Worm (Caenorhabditis elegans) whole organism, L4 larva: ENCODE results near the gene osm-3.
A peak's percentile ranks its signal among the peaks of the same experiment; 100 is the strongest.

Experiments
- F10B5.3 ChIP-seq: sonication (generic microtip); optimal IDR thresholded peaks from 2 replicates; lab custom pipeline; 2016; ENCODE audit warnings: mild to moderate bottlenecking, missing genetic modification characterization, missing compliant biosample characterization
- F37D6.2 ChIP-seq: sonication (generic microtip); optimal IDR thresholded peaks from 2 replicates; lab custom pipeline; 2016; ENCODE audit warnings: mild to moderate bottlenecking, missing genetic modification characterization, missing compliant biosample characterization
- F49E8.2 ChIP-seq: sonication (generic microtip); optimal IDR thresholded peaks from 2 replicates; lab custom pipeline; 2016; ENCODE audit warnings: missing compliant biosample characterization, mild to moderate bottlenecking, missing genetic modification characterization, borderline replicate concordance
- Y105C5A.15 ChIP-seq: fragments of 200-800 bp; sonication (Bioruptor generic); IDR thresholded peaks from 2 replicates; pipeline ENCODE4 v1.3.6; 2022; ENCODE audit warnings: missing genetic modification characterization, missing compliant biosample characterization
- Y75B8A.6 ChIP-seq: fragments of 200-800 bp; sonication (Bioruptor generic); IDR thresholded peaks from 2 replicates; pipeline ENCODE4 v1.3.6; 2022; ENCODE audit warnings: missing genetic modification reagents, missing genetic modification characterization, missing compliant biosample characterization
- aha-1 ChIP-seq: fragments of 150-350 bp; peaks from one replicate; lab custom pipeline; 2014; ENCODE audit warnings: missing biosample characterization, missing genetic modification characterization
- aly-2 ChIP-seq: sonication (generic microtip); optimal IDR thresholded peaks from 2 replicates; lab custom pipeline; 2018; ENCODE audit warnings: missing biosample characterization, missing genetic modification characterization
- attf-4 ChIP-seq: sonication (generic microtip); optimal IDR thresholded peaks from 3 replicates; lab custom pipeline; 2017; ENCODE audit warnings: missing biosample characterization, missing genetic modification characterization
- ceh-20 ChIP-seq: fragments of 200-800 bp; sonication (Bioruptor generic); IDR thresholded peaks from 2 replicates; pipeline ENCODE4 v1.3.6; 2022; ENCODE audit warnings: missing genetic modification reagents, missing genetic modification characterization, missing compliant biosample characterization
- ceh-62 ChIP-seq: sonication (generic microtip); optimal IDR thresholded peaks from 2 replicates; lab custom pipeline; 2017; ENCODE audit warnings: missing biosample characterization, missing genetic modification characterization
- ces-1 ChIP-seq: fragments of 150-350 bp; sonication (generic microtip); optimal IDR thresholded peaks from 4 replicates; lab custom pipeline; 2014; ENCODE audit warnings: missing biosample characterization, missing genetic modification reagents, missing genetic modification characterization
- cey-2 ChIP-seq: sonication (generic microtip); optimal IDR thresholded peaks from 3 replicates; lab custom pipeline; 2017; ENCODE audit warnings: missing genetic modification characterization, mild to moderate bottlenecking, missing compliant biosample characterization, antibody characterized with exemption, borderline replicate concordance; ENCODE audit not compliant: insufficient read depth
- daf-16 ChIP-seq, 3 experiments: sonication (generic microtip); optimal IDR thresholded peaks; 2 replicates each; lab custom pipeline; 2016 to 2017; ENCODE audit warnings: missing genetic modification characterization in 3 of 3, missing genetic modification reagents in 3 of 3, mild to moderate bottlenecking in 2 of 3, missing compliant biosample characterization in 2 of 3, missing biosample characterization in 1 of 3, moderate library complexity in 1 of 3
- daf-19 ChIP-seq: fragments of 200-800 bp; sonication (Bioruptor generic); conservative IDR thresholded peaks from 2 replicates; pipeline ENCODE4 v1.3.6; 2022; ENCODE audit warnings: missing genetic modification characterization, missing compliant biosample characterization
- daf-8 ChIP-seq: fragments of 200-800 bp; sonication (Bioruptor generic); IDR thresholded peaks from 2 replicates; pipeline ENCODE4 v1.3.6; 2022; ENCODE audit warnings: missing genetic modification characterization, missing compliant biosample characterization
- dmd-9 ChIP-seq: fragments of 200-800 bp; sonication (Bioruptor generic); IDR thresholded peaks from 2 replicates; pipeline ENCODE4 v1.3.6; 2022; ENCODE audit warnings: missing genetic modification reagents, missing genetic modification characterization, missing compliant biosample characterization
- dve-1 ChIP-seq: sonication (generic microtip); optimal IDR thresholded peaks from 2 replicates; lab custom pipeline; 2017; ENCODE audit warnings: antibody characterized with exemption, mild to moderate bottlenecking, missing genetic modification characterization, missing compliant biosample characterization; ENCODE audit not compliant: insufficient read depth
- fkh-10 ChIP-seq: fragments of 150-350 bp; optimal IDR thresholded peaks from 2 replicates; lab custom pipeline; 2014; ENCODE audit warnings: missing biosample characterization, missing genetic modification reagents, missing genetic modification characterization
- fos-1 ChIP-seq: fragments of 150-350 bp; optimal IDR thresholded peaks from 2 replicates; lab custom pipeline; 2014; ENCODE audit warnings: missing biosample characterization, missing genetic modification characterization
- hif-1 ChIP-seq, 2 experiments: sonication (generic microtip); optimal IDR thresholded peaks; 2 replicates each; lab custom pipeline; 2016 to 2017; ENCODE audit warnings: missing compliant biosample characterization in 2 of 2, missing genetic modification characterization in 2 of 2, missing genetic modification reagents in 2 of 2, missing genotype in 2 of 2, mild to moderate bottlenecking in 1 of 2
- hlh-30 ChIP-seq: sonication (generic microtip); optimal IDR thresholded peaks from 2 replicates; lab custom pipeline; 2017; ENCODE audit warnings: antibody characterized with exemption, mild to moderate bottlenecking, missing genetic modification characterization, missing compliant biosample characterization; ENCODE audit not compliant: insufficient read depth
- hmg-1.1 ChIP-seq: fragments of 200-800 bp; sonication (Bioruptor generic); IDR thresholded peaks from 2 replicates; pipeline ENCODE4 v1.3.6; 2022; ENCODE audit warnings: missing genetic modification reagents, missing genetic modification characterization, missing compliant biosample characterization
- jun-1 ChIP-seq: fragments of 150-350 bp; optimal IDR thresholded peaks from 2 replicates; lab custom pipeline; 2014; ENCODE audit warnings: missing biosample characterization, missing genetic modification reagents, missing genetic modification characterization
- lin-1 ChIP-seq: fragments of 200-800 bp; sonication (Bioruptor generic); IDR thresholded peaks from 2 replicates; pipeline ENCODE4 v1.3.6; 2022; ENCODE audit warnings: missing genetic modification reagents, missing genetic modification characterization, missing compliant biosample characterization
- lin-13 ChIP-seq: fragments of 150-350 bp; optimal IDR thresholded peaks from 2 replicates; lab custom pipeline; 2014; ENCODE audit warnings: missing biosample characterization, missing genetic modification reagents, missing genetic modification characterization
- lsy-2 ChIP-seq, 2 experiments: fragments of 150-350 bp in 1 of 2; sonication (generic microtip) in 1 of 2; optimal IDR thresholded peaks; 2 replicates each; lab custom pipeline; 2014 to 2017; ENCODE audit warnings: missing biosample characterization in 2 of 2, missing genetic modification characterization in 2 of 2
- madf-5 ChIP-seq, 2 experiments: fragments of 200-800 bp; sonication (Bioruptor generic); IDR thresholded peaks; 2 replicates each; pipeline ENCODE4 v1.3.6; 2022; ENCODE audit warnings: missing compliant biosample characterization in 2 of 2, missing genetic modification characterization in 2 of 2
- madf-9 ChIP-seq: fragments of 200-800 bp; sonication (Bioruptor generic); conservative IDR thresholded peaks from 2 replicates; pipeline ENCODE4 v1.3.6; 2022; ENCODE audit warnings: missing genetic modification reagents, missing genetic modification characterization, missing compliant biosample characterization
- mdl-1 ChIP-seq, 2 experiments: fragments of 150-350 bp in 1 of 2; sonication (generic microtip) in 1 of 2; optimal IDR thresholded peaks; 2 replicates each; lab custom pipeline; 2014 to 2017; ENCODE audit warnings: missing biosample characterization in 2 of 2, missing genetic modification characterization in 2 of 2
- nhr-102 ChIP-seq: sonication (generic microtip); optimal IDR thresholded peaks from 2 replicates; lab custom pipeline; 2016; ENCODE audit warnings: mild to moderate bottlenecking, missing genetic modification characterization, moderate library complexity, missing compliant biosample characterization
- nhr-111 ChIP-seq: fragments of 200-800 bp; sonication (Bioruptor generic); optimal IDR thresholded peaks from 2 replicates; lab custom pipeline; 2018; ENCODE audit warnings: mild to moderate bottlenecking, missing genetic modification characterization, missing compliant biosample characterization
- nhr-6 ChIP-seq: fragments of 150-350 bp; optimal IDR thresholded peaks from 2 replicates; lab custom pipeline; 2014; ENCODE audit warnings: missing biosample characterization, missing genetic modification characterization
- nhr-77 ChIP-seq: fragments of 150-350 bp; optimal IDR thresholded peaks from 2 replicates; lab custom pipeline; 2014; ENCODE audit warnings: missing biosample characterization, missing genetic modification characterization
- saeg-2 ChIP-seq: fragments of 200-800 bp; sonication (Bioruptor generic); IDR thresholded peaks from 2 replicates; pipeline ENCODE4 v1.3.6; 2022; ENCODE audit warnings: missing genetic modification reagents, missing genetic modification characterization, missing compliant biosample characterization
- sdz-12 ChIP-seq: fragments of 200-800 bp; sonication (Bioruptor generic); optimal IDR thresholded peaks from 2 replicates; lab custom pipeline; 2018; ENCODE audit warnings: mild to moderate bottlenecking, missing genetic modification characterization, missing compliant biosample characterization
- set-16 ChIP-seq: fragments of 200-800 bp; sonication (Bioruptor generic); IDR thresholded peaks from 2 replicates; pipeline ENCODE4 v1.3.6; 2022; ENCODE audit warnings: missing genetic modification reagents, missing genetic modification characterization, missing compliant biosample characterization
- skn-1 ChIP-seq: fragments of 150-350 bp; optimal IDR thresholded peaks from 2 replicates; lab custom pipeline; 2014; ENCODE audit warnings: missing biosample characterization, missing genetic modification characterization
- unc-39 ChIP-seq: sonication (generic microtip); optimal IDR thresholded peaks from 2 replicates; lab custom pipeline; 2017; ENCODE audit warnings: missing biosample characterization, missing genetic modification characterization
- unc-62 ChIP-seq, 3 experiments: fragments of 150-350 bp in 1 of 3; sonication (generic microtip); optimal IDR thresholded peaks in 2 of 3; peaks in 1 of 3; 1 replicate in 1 of 3; 2 replicates in 2 of 3; lab custom pipeline; 2014 to 2017; ENCODE audit warnings: missing biosample characterization in 3 of 3, missing genetic modification characterization in 3 of 3, missing genetic modification reagents in 3 of 3, missing genotype in 1 of 3
- zag-1 ChIP-seq: fragments of 150-350 bp; optimal IDR thresholded peaks from 2 replicates; lab custom pipeline; 2014; ENCODE audit warnings: missing biosample characterization, missing genetic modification characterization
- zfp-2 ChIP-seq: sonication (generic microtip); optimal IDR thresholded peaks from 2 replicates; lab custom pipeline; 2016; ENCODE audit warnings: mild to moderate bottlenecking, missing genetic modification characterization, missing compliant biosample characterization
- ztf-11 ChIP-seq: fragments of 150-350 bp; optimal IDR thresholded peaks from 2 replicates; lab custom pipeline; 2014; ENCODE audit warnings: missing biosample characterization, missing genetic modification characterization

Gene osm-3

DNA sequence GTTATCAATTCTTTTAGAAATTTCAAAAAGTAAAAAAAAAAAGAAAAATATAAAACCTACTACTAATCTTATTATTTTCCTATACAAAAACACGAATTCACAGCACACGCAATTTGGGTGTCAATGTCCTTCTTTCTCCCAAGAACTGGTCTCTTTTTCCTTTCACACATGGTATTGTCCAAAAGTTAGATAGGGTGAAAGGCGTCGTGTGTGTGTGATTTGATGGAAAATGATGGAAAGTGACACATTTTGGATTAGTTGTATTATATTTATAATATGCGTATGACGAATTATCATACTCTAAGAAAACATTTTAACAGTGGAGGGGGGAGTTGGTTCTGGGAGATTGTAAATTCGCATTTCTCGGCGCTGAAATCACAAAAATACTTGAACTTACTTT, 26.9 kb upstream of the osm-3 start:
- TF ChIP-seq ceh-62 (tag; lab: Kevin White, UChicago) (no peak), mdl-1 (tag; optimal IDR thresholded peaks at IDR 0.05; lab: Kevin White, UChicago) (peak in 1 of 2 experiments; percentile 15)

DNA sequence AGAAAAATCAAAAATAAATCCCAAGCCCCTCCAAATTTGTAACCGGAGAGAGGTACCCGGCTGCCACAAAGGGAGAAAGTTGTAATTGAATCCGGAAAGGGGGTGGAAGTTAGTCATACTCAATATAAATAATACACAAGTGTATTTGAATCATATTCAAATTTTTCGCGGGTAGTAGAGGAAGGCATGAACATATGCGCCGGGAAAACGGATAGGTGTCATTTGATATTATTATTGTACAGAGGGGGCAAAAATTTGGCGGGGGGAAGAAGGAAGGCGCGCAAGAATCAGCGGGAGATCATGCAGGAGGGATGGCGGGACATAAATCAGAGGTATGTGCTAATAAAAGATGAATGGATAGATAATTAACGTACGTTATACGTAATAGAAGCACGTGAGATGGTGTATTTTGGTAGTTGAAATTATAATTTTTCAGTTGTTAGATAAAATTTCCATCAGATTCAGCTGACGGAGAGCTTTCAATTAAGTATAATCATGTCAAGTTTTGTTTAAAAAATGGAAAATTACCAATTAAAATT, 25.8 kb upstream of the osm-3 start, which contains the start of gene F28F9.3:
TSS of gene F28F9.3 (plus strand) at position 301 of the 539 bp plus-strand sequence.
- TF ChIP-seq aha-1 (peak; percentile 63), lin-1 (GFP tag; lab: Robert Waterston, UW) (no peak)

DNA sequence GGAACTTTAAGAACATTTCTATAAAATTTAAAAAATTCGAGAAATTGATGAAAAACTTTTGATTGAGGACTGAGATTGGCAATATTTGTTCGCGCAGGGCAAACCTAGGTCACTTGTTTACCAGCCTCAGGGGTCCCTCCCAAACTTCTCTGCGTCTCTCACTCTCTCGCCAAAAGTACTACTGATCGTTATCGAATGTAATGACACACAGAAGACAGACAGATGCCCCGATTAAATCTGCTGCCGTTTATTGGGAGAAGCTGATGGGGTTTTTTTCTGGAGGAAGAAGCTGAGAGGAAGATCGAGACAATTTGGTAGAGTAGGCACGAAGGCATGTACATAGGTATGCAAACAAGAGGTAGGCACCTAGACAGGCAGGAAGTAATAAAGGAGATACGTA, 24.5 kb upstream of the osm-3 start:
- TF ChIP-seq skn-1 (tag; lab: Kevin White, UChicago) (no peak), fkh-10 (GFP tag; lab: Kevin White, UChicago) (no peak), set-16 (GFP tag; lab: Robert Waterston, UW) (no peak), F37D6.2 (tag; lab: Kevin White, UChicago) (no peak), unc-39 (tag; lab: Kevin White, UChicago) (no peak), F49E8.2 (tag; lab: Kevin White, UChicago) (no peak), ztf-11 (tag; lab: Kevin White, UChicago) (no peak), aly-2 (tag; lab: Kevin White, UChicago) (no peak), lin-13 (GFP tag; lab: Kevin White, UChicago) (no peak), F10B5.3 (tag; lab: Kevin White, UChicago) (no peak), nhr-102 (tag; lab: Kevin White, UChicago) (no peak), lin-1 (GFP tag; lab: Robert Waterston, UW) (no peak), nhr-111 (GFP tag; lab: Kevin White, UChicago) (no peak), ceh-62 (tag; lab: Kevin White, UChicago) (no peak), daf-8 (GFP tag; lab: Robert Waterston, UW) (no peak), zag-1 (tag; lab: Kevin White, UChicago) (no peak), cey-2 (tag; lab: Kevin White, UChicago) (no peak), ces-1 (GFP tag; lab: Kevin White, UChicago) (no peak)

DNA sequence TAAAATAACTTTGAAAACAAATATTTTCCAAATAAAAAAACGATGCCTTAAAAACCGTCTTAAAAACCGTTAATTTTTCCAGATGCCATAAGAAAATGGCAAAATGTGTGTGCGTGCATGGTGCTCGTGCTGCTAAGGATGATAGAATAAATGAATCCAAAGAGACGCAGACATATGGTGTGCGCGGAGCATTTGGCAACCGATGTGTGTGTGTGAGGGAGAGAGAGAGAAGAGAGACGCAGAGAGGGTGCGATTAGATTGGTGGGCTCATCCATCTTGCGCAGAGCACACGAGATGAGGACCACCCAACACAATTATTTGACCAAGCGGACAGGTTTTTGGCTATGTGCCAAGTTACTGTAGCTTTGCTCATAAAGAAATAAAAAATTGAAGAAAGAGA, 23.9 kb upstream of the osm-3 start:
- TF ChIP-seq attf-4 (tag; lab: Kevin White, UChicago), result no peak
- no peak for TF ChIP-seq ceh-20
- TF ChIP-seq Y105C5A.15, result no peak
- no peak for TF ChIP-seq zfp-2 (tag; lab: Kevin White, UChicago)
- TF ChIP-seq sdz-12 (GFP tag; lab: Kevin White, UChicago), result no peak
- TF ChIP-seq daf-16 (GFP tag; optimal IDR thresholded peaks at IDR 0.05; lab: Kevin White, UChicago), result no peak
- no peak for TF ChIP-seq daf-16 (tag; optimal IDR thresholded peaks at IDR 0.05; lab: Kevin White, UChicago)
- peak; percentile 60 for TF ChIP-seq hlh-30
- no peak for TF ChIP-seq ceh-62 (tag; lab: Kevin White, UChicago)
- TF ChIP-seq hmg-1.1 (GFP tag; lab: Robert Waterston, UW), result no peak
- no peak for TF ChIP-seq hif-1 (tag; optimal IDR thresholded peaks at IDR 0.05; lab: Kevin White, UChicago)
- TF ChIP-seq nhr-6 (tag; lab: Kevin White, UChicago), result no peak
- no peak for TF ChIP-seq nhr-102 (tag; lab: Kevin White, UChicago)
- TF ChIP-seq dve-1, result no peak
- no peak for TF ChIP-seq fos-1 (tag; lab: Kevin White, UChicago)
- no peak for TF ChIP-seq F49E8.2 (tag; lab: Kevin White, UChicago)
- TF ChIP-seq unc-62 (GFP tag; optimal IDR thresholded peaks at IDR 0.05 in 1 of 2; lab: Kevin White, UChicago), result peak in 1 of 2 experiments; percentile 87
- no peak for TF ChIP-seq unc-62 (tag; optimal IDR thresholded peaks at IDR 0.05; lab: Kevin White, UChicago)
- no peak for TF ChIP-seq cey-2 (tag; lab: Kevin White, UChicago)
- TF ChIP-seq madf-9, result no peak
- TF ChIP-seq fkh-10 (GFP tag; lab: Kevin White, UChicago), result peak; percentile 53
- TF ChIP-seq saeg-2, result no peak
- TF ChIP-seq mdl-1 (tag; optimal IDR thresholded peaks at IDR 0.05; lab: Kevin White, UChicago), result peak; percentile 8 to 49
- no peak for TF ChIP-seq nhr-77 (tag; lab: Kevin White, UChicago)
- TF ChIP-seq lsy-2 (tag; optimal IDR thresholded peaks at IDR 0.05; lab: Kevin White, UChicago), result peak in 1 of 2 experiments; percentile 31
- no peak for TF ChIP-seq dmd-9
- TF ChIP-seq jun-1 (tag; lab: Kevin White, UChicago), result no peak
- TF ChIP-seq madf-5 (GFP tag; IDR thresholded peaks at IDR 0.05; lab: Robert Waterston, UW), result no peak
- TF ChIP-seq daf-19 (GFP tag; lab: Robert Waterston, UW), result no peak
- TF ChIP-seq Y75B8A.6, result no peak
